Worm (Caenorhabditis elegans): Measurements from ENCODE around the gene F53F4.7.

Gene F53F4.7

DNA sequence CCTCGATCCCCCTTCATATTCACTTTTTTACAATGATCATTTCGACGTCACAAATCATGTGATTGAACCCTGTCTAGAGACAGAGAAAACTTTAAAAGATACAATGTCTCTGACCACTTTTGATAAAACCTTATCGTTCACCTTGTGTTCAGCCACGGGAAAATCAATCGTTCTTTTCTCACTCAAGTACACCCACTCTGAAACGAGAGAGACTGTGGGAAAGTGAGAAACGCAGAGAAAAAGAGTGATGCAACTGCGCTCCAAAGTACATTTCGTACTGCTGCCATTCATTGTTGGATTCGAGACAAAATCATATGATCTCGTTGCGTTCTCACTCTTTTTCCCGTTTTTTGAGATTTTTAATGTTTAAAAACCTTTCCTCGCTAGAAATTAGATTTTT is 48.6 kb downstream of the F53F4.7 start (continued):
- no peak for TF ChIP-seq ceh-63 (GFP tag; optimal IDR thresholded peaks at IDR 0.05)
- TF ChIP-seq mdl-1 (tag; optimal IDR thresholded peaks at IDR 0.05), result peak in 1 of 2 experiments; percentile 89
- peak; percentile 69 for TF ChIP-seq ama-1 (optimal IDR thresholded peaks at IDR 0.05)
- TF ChIP-seq nhr-85 (tag), result peak; percentile 96
- peak; percentile 96 for TF ChIP-seq snu-23 (GFP tag; optimal IDR thresholded peaks at IDR 0.05)
- TF ChIP-seq C16A3.4 (tag; optimal IDR thresholded peaks at IDR 0.05), result peak; percentile 95
- TF ChIP-seq lin-35 (GFP tag; optimal IDR thresholded peaks at IDR 0.05), result peak; percentile 85 to 91
- no peak for TF ChIP-seq ceh-8 (GFP tag; optimal IDR thresholded peaks at IDR 0.05)
- peak; percentile 67 for TF ChIP-seq aly-2 (tag; optimal IDR thresholded peaks at IDR 0.05)
- TF ChIP-seq nhr-76 (tag; optimal IDR thresholded peaks at IDR 0.05), result no peak
- no peak for TF ChIP-seq nhr-28 (tag; optimal IDR thresholded peaks at IDR 0.05)
- peak; percentile 97 for TF ChIP-seq pag-3 (tag; optimal IDR thresholded peaks at IDR 0.05; ENCODE audit: borderline replicate concordance, insufficient read depth)
- TF ChIP-seq unc-30 (tag; optimal IDR thresholded peaks at IDR 0.05), result no peak
- TF ChIP-seq vab-15 (tag; optimal IDR thresholded peaks at IDR 0.05), result peak; percentile 33
- TF ChIP-seq nhr-90 (tag; optimal IDR thresholded peaks at IDR 0.05; ENCODE audit: poor library complexity), result peak; percentile 92
- peak; percentile 56 for TF ChIP-seq skn-1 (tag; optimal IDR thresholded peaks at IDR 0.05)
- TF ChIP-seq nhr-12 (tag; optimal IDR thresholded peaks at IDR 0.05), result no peak
- peak; percentile 42 for TF ChIP-seq nhr-11 (tag; optimal IDR thresholded peaks at IDR 0.05)
- TF ChIP-seq pax-3 (tag; optimal IDR thresholded peaks at IDR 0.05), result peak; percentile 93
- peak; percentile 50 for TF ChIP-seq sox-4 (tag; optimal IDR thresholded peaks at IDR 0.05)
- no peak for TF ChIP-seq unc-62 (GFP tag; optimal IDR thresholded peaks at IDR 0.05)
- TF ChIP-seq unc-86 (tag; optimal IDR thresholded peaks at IDR 0.05), result peak; percentile 62
- no peak for TF ChIP-seq alr-1 (tag; optimal IDR thresholded peaks at IDR 0.05; ENCODE audit: borderline replicate concordance)
- peak; percentile 37; the same call in 1 of the 2 replicates for TF ChIP-seq unc-98 (GFP tag; IDR thresholded peaks at IDR 0.05)
- peak in 5 of 6 experiments; percentile 12 to 97 (median 83) for TF ChIP-seq elt-3 (tag; optimal IDR thresholded peaks at IDR 0.05)
- TF ChIP-seq ceh-82 (tag; optimal IDR thresholded peaks at IDR 0.05), result peak; percentile 41 to 80 (median 69)
- TF ChIP-seq hlh-4 (tag; optimal IDR thresholded peaks at IDR 0.05), result no peak
- TF ChIP-seq fkh-10 (GFP tag; optimal IDR thresholded peaks at IDR 0.05), result peak; percentile 24
- TF ChIP-seq C34B4.2 (tag; optimal IDR thresholded peaks at IDR 0.05), result no peak
- no peak for TF ChIP-seq ets-5 (GFP tag; IDR thresholded peaks at IDR 0.05)
- peak; percentile 43 for TF ChIP-seq nhr-237 (tag; optimal IDR thresholded peaks at IDR 0.05)
- TF ChIP-seq zag-1 (tag; optimal IDR thresholded peaks at IDR 0.05), result no peak
- peak; percentile 81 for TF ChIP-seq lin-13 (GFP tag; optimal IDR thresholded peaks at IDR 0.05)
- TF ChIP-seq nhr-47 (tag; optimal IDR thresholded peaks at IDR 0.05), result peak; percentile 90
- peak; percentile 90 for TF ChIP-seq blmp-1 (tag; optimal IDR thresholded peaks at IDR 0.05)
- no peak for TF ChIP-seq efl-3 (GFP tag; optimal IDR thresholded peaks at IDR 0.05)

DNA sequence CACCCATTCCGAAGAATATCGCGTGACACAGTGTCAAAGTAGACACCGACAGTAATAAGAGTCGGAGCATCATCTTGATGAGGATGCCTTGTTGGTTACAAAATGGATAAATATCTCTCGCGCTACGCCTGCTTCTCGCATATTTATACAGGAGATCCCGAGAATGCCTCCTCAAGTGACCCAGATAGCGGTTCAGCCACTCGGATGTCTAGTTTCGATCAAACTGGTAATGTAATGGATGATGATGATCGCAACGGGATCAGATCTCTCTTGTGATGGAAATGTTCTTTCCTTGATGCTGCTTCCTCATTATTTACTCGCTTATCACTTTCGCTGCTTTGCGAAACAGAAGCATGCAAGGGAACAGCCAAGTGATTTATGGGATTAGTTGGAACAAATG is 49.9 kb downstream of the F53F4.7 start, which contains the start of gene grl-17:
grl-17 (minus strand) TSS at position 101 of the 400 bp plus-strand sequence.
- TF ChIP-seq nhr-47 (tag; optimal IDR thresholded peaks at IDR 0.05) (no peak), snpc-4 (tag; optimal IDR thresholded peaks at IDR 0.05) (no peak), unc-62 (GFP tag; optimal IDR thresholded peaks at IDR 0.05) (no peak), blmp-1 (tag; optimal IDR thresholded peaks at IDR 0.05) (peak; percentile 48)

DNA sequence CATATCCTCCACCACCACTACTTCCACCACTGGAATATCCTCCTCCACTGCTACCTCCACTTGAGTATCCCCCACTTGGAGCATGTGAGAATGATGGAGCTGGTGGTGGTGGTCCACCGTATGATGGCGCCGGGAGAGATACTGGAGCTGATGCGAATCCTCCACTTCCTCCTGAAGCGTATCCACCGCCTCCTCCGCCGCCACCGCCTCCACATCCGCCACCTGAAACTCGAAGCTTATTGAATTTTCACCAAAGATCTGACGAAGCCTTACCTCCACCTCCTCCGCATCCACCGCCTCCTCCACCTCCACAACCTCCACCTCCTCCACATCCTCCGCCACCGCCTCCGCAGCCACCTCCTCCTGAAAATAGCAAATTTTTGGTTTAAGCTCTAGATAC is 51.0 kb downstream of the F53F4.7 start:
- TF ChIP-seq efl-1 (optimal IDR thresholded peaks at IDR 0.05) (no peak), efl-1 (GFP tag; optimal IDR thresholded peaks at IDR 0.05 in 1 of 2) (peak in 1 of 2 experiments; percentile 36), nhr-85 (tag) (no peak)

Measured in whole organism, L1 larva.